Worm (Caenorhabditis elegans): ENCODE data around the gene mdt-30.

DNA sequence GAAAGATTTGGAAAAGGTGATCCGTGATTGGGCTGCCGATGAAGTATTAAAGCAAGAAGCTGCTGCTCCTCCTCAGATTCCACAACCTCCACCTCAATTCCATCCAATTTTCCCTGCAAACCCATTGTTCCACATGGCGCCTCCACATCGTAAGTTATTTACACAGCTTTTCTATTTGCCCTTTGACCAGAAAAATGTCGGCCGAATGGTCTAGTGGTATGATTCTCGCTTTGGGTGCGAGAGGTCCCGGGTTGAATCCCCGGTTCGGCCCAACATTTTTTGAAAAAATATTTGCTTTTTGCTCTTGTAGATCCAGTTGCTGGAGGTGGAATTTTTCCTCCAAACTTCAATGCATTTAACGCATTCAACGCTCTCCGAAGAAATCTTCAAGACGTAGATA is 41.4 kb upstream of the mdt-30 start:
- no peak for TF ChIP-seq hlh-1 (tag; optimal IDR thresholded peaks at IDR 0.05)
- peak; percentile 36 for TF ChIP-seq M03D4.4 (tag; optimal IDR thresholded peaks at IDR 0.05)
- TF ChIP-seq nhr-12 (tag; optimal IDR thresholded peaks at IDR 0.05) = no peak
- TF ChIP-seq ceh-39 (tag; optimal IDR thresholded peaks at IDR 0.05) = no peak
- TF ChIP-seq snpc-4 (tag; optimal IDR thresholded peaks at IDR 0.05) = no peak
- no peak for TF ChIP-seq ham-2 (GFP tag; optimal IDR thresholded peaks at IDR 0.05)
- TF ChIP-seq unc-62 (GFP tag; optimal IDR thresholded peaks at IDR 0.05) = no peak
- no peak for TF ChIP-seq unc-39 (tag; optimal IDR thresholded peaks at IDR 0.05)
- no peak for TF ChIP-seq unc-120 (tag; optimal IDR thresholded peaks at IDR 0.05; ENCODE audit: poor library complexity, severe bottlenecking)
- no peak for TF ChIP-seq pha-4 (tag; optimal IDR thresholded peaks at IDR 0.05)

Measured in whole organism, mixed stage, embryonic.